Worm (Caenorhabditis elegans): ENCODE measurements around the gene tbx-2.

tbx-2 gene

ce11 chrIII:5158674-5159073 lies 22.6 kb upstream of the tbx-2 start, which contains the start of gene oxy-4:
TSS of gene oxy-4 (minus strand) at chrIII:5158774.
- TF ChIP-seq sup-37 (GFP tag; optimal IDR thresholded peaks at IDR 0.05) (no peak), nhr-20 (tag; optimal IDR thresholded peaks at IDR 0.05) (no peak), ceh-88 (GFP tag; IDR thresholded peaks at IDR 0.05) (no peak), mef-2 (tag; optimal IDR thresholded peaks at IDR 0.05) (no peak), jun-1 (tag; optimal IDR thresholded peaks at IDR 0.05) (no peak), unc-62 (GFP tag; optimal IDR thresholded peaks at IDR 0.05) (no peak), aha-1 (tag; optimal IDR thresholded peaks at IDR 0.05) (no peak), mep-1 (tag; optimal IDR thresholded peaks at IDR 0.05) (no peak), nhr-19 (GFP tag; conservative IDR thresholded peaks at IDR 0.05) (no peak), unc-130 (tag; optimal IDR thresholded peaks at IDR 0.05) (no peak), lsy-2 (tag; optimal IDR thresholded peaks at IDR 0.05) (no peak), ces-1 (GFP tag; optimal IDR thresholded peaks at IDR 0.05) (no peak), lin-35 (GFP tag; optimal IDR thresholded peaks at IDR 0.05) (no peak), nhr-85 (tag) (no peak), sptf-1 (tag; optimal IDR thresholded peaks at IDR 0.05) (no peak), xbp-1 (tag; optimal IDR thresholded peaks at IDR 0.05) (no peak), lin-15B (tag; optimal IDR thresholded peaks at IDR 0.05) (no peak), C04F5.9 (tag; optimal IDR thresholded peaks at IDR 0.05) (no peak), grh-1 (GFP tag; IDR thresholded peaks at IDR 0.05) (no peak)

- TF ChIP-seq sptf-1 (tag; optimal IDR thresholded peaks at IDR 0.05) (no peak), unc-98 (GFP tag; IDR thresholded peaks at IDR 0.05) (no peak)
These were observed 19.3 kb upstream of the tbx-2 start for ce11 chrIII:5155393-5155792.

- TF ChIP-seq tbx-2 (tag; optimal IDR thresholded peaks at IDR 0.05) = peak; percentile 42
- no peak for TF ChIP-seq lin-15B (tag; optimal IDR thresholded peaks at IDR 0.05)
- TF ChIP-seq efl-1 (optimal IDR thresholded peaks at IDR 0.05) = peak; percentile 32 to 43
- peak; percentile 58 to 76 for TF ChIP-seq efl-1 (GFP tag; optimal IDR thresholded peaks at IDR 0.05 in 1 of 2)
- peak in 2 of 3 experiments; percentile 49 to 57 for TF ChIP-seq dpl-1 (GFP tag; optimal IDR thresholded peaks at IDR 0.05)
- TF ChIP-seq lsy-2 (tag; optimal IDR thresholded peaks at IDR 0.05) = peak; percentile 27 to 66
- peak; percentile 62 for TF ChIP-seq mep-1 (tag; optimal IDR thresholded peaks at IDR 0.05)
- peak; percentile 8 for TF ChIP-seq C16A3.4 (tag; optimal IDR thresholded peaks at IDR 0.05)
- TF ChIP-seq F16B12.6 (tag; optimal IDR thresholded peaks at IDR 0.05) = peak; percentile 83
- TF ChIP-seq irx-1 (tag; optimal IDR thresholded peaks at IDR 0.05) = no peak
- peak; percentile 20 for TF ChIP-seq skn-1 (tag; optimal IDR thresholded peaks at IDR 0.05)
- TF ChIP-seq C34B4.2 (tag; optimal IDR thresholded peaks at IDR 0.05) = no peak
- TF ChIP-seq blmp-1 (tag; optimal IDR thresholded peaks at IDR 0.05) = peak; percentile 15
- TF ChIP-seq lin-35 (GFP tag; optimal IDR thresholded peaks at IDR 0.05) = peak; percentile 21 to 57
- TF ChIP-seq snu-23 (GFP tag; optimal IDR thresholded peaks at IDR 0.05) = peak; percentile 30
These were observed 17.0 kb upstream of the tbx-2 start, which contains the start of the genes rbm-42 and grwd-1 for ce11 chrIII:5153137-5153536. TSS of gene rbm-42 (minus strand) at chrIII:5153229. TSS of gene grwd-1 (plus strand) at chrIII:5153464.

ce11 chrIII:5150980-5151379 lies 14.9 kb upstream of the tbx-2 start:
- TF ChIP-seq lin-15B (tag; optimal IDR thresholded peaks at IDR 0.05) = no peak
- no peak for TF ChIP-seq mef-2 (tag; optimal IDR thresholded peaks at IDR 0.05)
- TF ChIP-seq aly-2 (tag; optimal IDR thresholded peaks at IDR 0.05) = no peak
- TF ChIP-seq ceh-8 (GFP tag; optimal IDR thresholded peaks at IDR 0.05) = no peak
- no peak for TF ChIP-seq nhr-237 (tag; optimal IDR thresholded peaks at IDR 0.05)
- TF ChIP-seq aha-1 (tag; optimal IDR thresholded peaks at IDR 0.05) = no peak
- no peak for TF ChIP-seq hpl-2 (GFP tag; optimal IDR thresholded peaks at IDR 0.05)
- no peak for TF ChIP-seq jun-1 (tag; optimal IDR thresholded peaks at IDR 0.05)
- no peak for TF ChIP-seq dsc-1 (tag; optimal IDR thresholded peaks at IDR 0.05)
- no peak for TF ChIP-seq unc-86 (tag; optimal IDR thresholded peaks at IDR 0.05)
- no peak for TF ChIP-seq rnt-1 (tag; optimal IDR thresholded peaks at IDR 0.05)
